Worm (Caenorhabditis elegans): Measurements from ENCODE around the gene Y59E9AL.4.
"Not testable (repeated sequence)": the region's sequence is repeated elsewhere in the genome, so short reads cannot be mapped to it uniquely, and the experiment has no call there.

DNA sequence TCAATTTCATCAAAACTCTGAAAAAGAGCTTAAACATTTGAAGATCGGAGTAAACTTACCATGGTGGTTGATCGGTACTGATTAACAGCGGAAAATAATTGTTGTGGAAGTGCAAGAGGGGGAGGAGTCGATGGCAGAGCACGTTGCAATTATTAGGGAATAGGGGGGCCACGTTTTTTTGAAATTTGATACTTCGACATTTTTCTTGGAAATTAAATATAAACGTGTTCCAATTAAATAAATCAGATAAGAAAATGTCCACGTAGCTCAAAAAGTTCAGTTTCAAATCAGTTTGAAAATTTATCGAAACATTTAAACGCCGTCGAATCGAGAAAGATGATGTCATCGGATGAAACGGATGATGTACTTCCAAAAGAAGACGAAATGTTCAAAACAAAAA lies 41.7 kb upstream of the Y59E9AL.4 start, which contains the start of gene F36H12.9:
- not testable (repeated sequence) for TF ChIP-seq fkh-10 (GFP tag; optimal IDR thresholded peaks at IDR 0.05); lin-13 (GFP tag; optimal IDR thresholded peaks at IDR 0.05); ceh-82 (tag; optimal IDR thresholded peaks at IDR 0.05); C04F5.9 (tag; optimal IDR thresholded peaks at IDR 0.05)
